Worm (Caenorhabditis elegans) whole organism, L1 larva: Measurements from ENCODE around the gene cnc-11.

Experiments used
- alr-1 ChIP-seq: fragments of 200-800 bp; sonication (Bioruptor generic); optimal IDR thresholded peaks from 2 replicates; lab custom pipeline; 2018; ENCODE audit warnings: borderline replicate concordance, mild to moderate bottlenecking, missing genetic modification characterization, missing compliant biosample characterization
- aly-2 ChIP-seq: fragments of 150-350 bp; optimal IDR thresholded peaks from 2 replicates; lab custom pipeline; 2014; ENCODE audit warnings: missing biosample characterization, missing genetic modification characterization
- blmp-1 ChIP-seq: fragments of 150-350 bp; optimal IDR thresholded peaks from 2 replicates; lab custom pipeline; 2014; ENCODE audit warnings: missing biosample characterization, missing genetic modification characterization
- ces-1 ChIP-seq: fragments of 150-350 bp; optimal IDR thresholded peaks from 2 replicates; lab custom pipeline; 2014; ENCODE audit warnings: missing biosample characterization, missing genetic modification reagents, missing genetic modification characterization
- egl-13 ChIP-seq: sonication (generic microtip); optimal IDR thresholded peaks from 2 replicates; lab custom pipeline; 2016; ENCODE audit warnings: missing genotype, missing genetic modification reagents, missing genetic modification characterization, missing compliant biosample characterization
- elt-3 ChIP-seq, 6 experiments: fragments of 150-350 bp in 1 of 6; sonication (generic microtip); optimal IDR thresholded peaks; 2 replicates each; lab custom pipeline; 2017 to 2018; ENCODE audit warnings: missing biosample characterization in 6 of 6, missing genetic modification characterization in 6 of 6, inconsistent platforms in 1 of 6
- ets-5 ChIP-seq: fragments of 200-800 bp; sonication (Bioruptor generic); IDR thresholded peaks from 2 replicates; pipeline ENCODE4 v1.3.6; 2022; ENCODE audit warnings: missing genetic modification characterization, missing compliant biosample characterization
- fkh-4 ChIP-seq: sonication (generic microtip); optimal IDR thresholded peaks from 2 replicates; lab custom pipeline; 2016; ENCODE audit warnings: missing compliant biosample characterization, missing genetic modification characterization, borderline replicate concordance
- hlh-4 ChIP-seq: sonication (generic microtip); optimal IDR thresholded peaks from 2 replicates; lab custom pipeline; 2016; ENCODE audit warnings: mild to moderate bottlenecking, missing genetic modification characterization, missing compliant biosample characterization
- hpl-2 ChIP-seq: fragments of 150-350 bp; optimal IDR thresholded peaks from 2 replicates; lab custom pipeline; 2014; ENCODE audit warnings: missing biosample characterization, missing genetic modification reagents, missing genetic modification characterization
- irx-1 ChIP-seq: sonication (generic microtip); optimal IDR thresholded peaks from 2 replicates; lab custom pipeline; 2016; ENCODE audit warnings: missing genetic modification characterization, missing compliant biosample characterization
- jun-1 ChIP-seq: fragments of 150-350 bp; optimal IDR thresholded peaks from 2 replicates; lab custom pipeline; 2014; ENCODE audit warnings: missing biosample characterization, missing genetic modification reagents, missing genetic modification characterization
- lin-13 ChIP-seq: fragments of 150-350 bp; optimal IDR thresholded peaks from 2 replicates; lab custom pipeline; 2014; ENCODE audit warnings: missing biosample characterization, missing genetic modification reagents, missing genetic modification characterization
- lin-14 ChIP-seq: fragments of 200-800 bp; sonication (Bioruptor generic); optimal IDR thresholded peaks from 2 replicates; lab custom pipeline; 2018; ENCODE audit warnings: mild to moderate bottlenecking, missing genetic modification characterization, moderate library complexity, missing compliant biosample characterization
- lin-35 ChIP-seq, 2 experiments: fragments of 150-350 bp; optimal IDR thresholded peaks; 2 replicates each; lab custom pipeline; 2014; ENCODE audit warnings: missing biosample characterization in 2 of 2, missing genetic modification characterization in 2 of 2, missing genetic modification reagents in 2 of 2
- mab-9 ChIP-seq: fragments of 200-800 bp; sonication (Bioruptor generic); IDR thresholded peaks from 2 replicates; pipeline ENCODE4 v1.3.6; 2022; ENCODE audit warnings: missing genetic modification reagents, missing genetic modification characterization, missing compliant biosample characterization
- nhr-20 ChIP-seq: sonication (generic microtip); optimal IDR thresholded peaks from 2 replicates; lab custom pipeline; 2016; ENCODE audit warnings: mild to moderate bottlenecking, missing genetic modification characterization, missing compliant biosample characterization
- nhr-71 ChIP-seq: sonication (generic microtip); optimal IDR thresholded peaks from 2 replicates; lab custom pipeline; 2016; ENCODE audit warnings: mild to moderate bottlenecking, missing genetic modification characterization, moderate library complexity, missing compliant biosample characterization
- nhr-76 ChIP-seq: sonication (generic microtip); optimal IDR thresholded peaks from 2 replicates; lab custom pipeline; 2017; ENCODE audit warnings: missing biosample characterization, missing genetic modification characterization
- nhr-85 ChIP-seq: sonication (generic microtip); peaks from one replicate; lab custom pipeline; 2016; ENCODE audit warnings: missing genetic modification characterization, inconsistent platforms, missing compliant biosample characterization
- snu-23 ChIP-seq: sonication (generic microtip); optimal IDR thresholded peaks from 2 replicates; lab custom pipeline; 2016; ENCODE audit warnings: missing genetic modification characterization, missing compliant biosample characterization
- tbx-2 ChIP-seq: sonication (generic microtip); optimal IDR thresholded peaks from 2 replicates; lab custom pipeline; 2016; ENCODE audit warnings: missing genetic modification characterization, missing compliant biosample characterization
- tlp-1 ChIP-seq: fragments of 150-350 bp; optimal IDR thresholded peaks from 2 replicates; lab custom pipeline; 2014; ENCODE audit warnings: missing biosample characterization, missing genetic modification characterization
- unc-130 ChIP-seq: fragments of 150-350 bp; optimal IDR thresholded peaks from 2 replicates; lab custom pipeline; 2017; ENCODE audit warnings: missing biosample characterization, missing genetic modification characterization, inconsistent platforms
- unc-98 ChIP-seq: fragments of 200-800 bp; sonication (Bioruptor generic); IDR thresholded peaks from 2 replicates; pipeline ENCODE4 v1.3.6; 2022; ENCODE audit warnings: missing genetic modification characterization, missing compliant biosample characterization
- vab-15 ChIP-seq: sonication (generic microtip); optimal IDR thresholded peaks from 2 replicates; lab custom pipeline; 2017; ENCODE audit warnings: missing genotype, mild to moderate bottlenecking, missing genetic modification characterization, missing compliant biosample characterization
- xbp-1 ChIP-seq: sonication (generic microtip); optimal IDR thresholded peaks from 2 replicates; lab custom pipeline; 2016; ENCODE audit warnings: missing genetic modification characterization, missing compliant biosample characterization
- ztf-11 ChIP-seq, 2 experiments: sonication (generic microtip); optimal IDR thresholded peaks; 2 replicates each; lab custom pipeline; 2016 to 2017; ENCODE audit warnings: missing genetic modification characterization in 2 of 2, missing biosample characterization in 1 of 2, missing compliant biosample characterization in 1 of 2
- ztf-4 ChIP-seq: fragments of 150-350 bp; optimal IDR thresholded peaks from 2 replicates; lab custom pipeline; 2014; ENCODE audit warnings: missing biosample characterization, missing genetic modification characterization

cnc-11 gene

DNA sequence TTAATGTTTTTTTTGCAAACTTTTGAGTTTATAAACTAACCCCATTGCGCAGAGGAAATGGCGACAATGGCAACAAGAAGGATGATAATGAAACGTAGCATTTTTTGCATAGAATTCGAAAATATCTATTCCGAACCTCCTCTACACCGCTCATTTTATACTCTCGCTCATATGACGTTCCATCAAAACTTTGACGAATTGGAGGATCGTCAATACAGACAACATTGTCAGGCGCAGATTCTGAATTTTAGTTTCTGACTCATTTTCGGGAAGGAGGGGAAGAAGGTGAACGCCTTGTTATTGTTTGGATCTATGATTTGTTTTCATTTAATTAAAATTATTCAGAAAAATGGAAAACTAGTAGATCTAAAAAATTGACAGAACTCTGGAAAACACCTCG, 2.0 kb downstream of the cnc-11 start, which contains the start of gene cnc-1:
TSS of gene cnc-1 (minus strand) at position 101 of the 400 bp plus-strand sequence.
- TF ChIP-seq lin-35 (GFP tag; optimal IDR thresholded peaks at IDR 0.05; lab: Kevin White, UChicago) (no peak), ets-5 (GFP tag; lab: Robert Waterston, UW) (no peak), fkh-4 (no peak), unc-98 (no peak)

DNA sequence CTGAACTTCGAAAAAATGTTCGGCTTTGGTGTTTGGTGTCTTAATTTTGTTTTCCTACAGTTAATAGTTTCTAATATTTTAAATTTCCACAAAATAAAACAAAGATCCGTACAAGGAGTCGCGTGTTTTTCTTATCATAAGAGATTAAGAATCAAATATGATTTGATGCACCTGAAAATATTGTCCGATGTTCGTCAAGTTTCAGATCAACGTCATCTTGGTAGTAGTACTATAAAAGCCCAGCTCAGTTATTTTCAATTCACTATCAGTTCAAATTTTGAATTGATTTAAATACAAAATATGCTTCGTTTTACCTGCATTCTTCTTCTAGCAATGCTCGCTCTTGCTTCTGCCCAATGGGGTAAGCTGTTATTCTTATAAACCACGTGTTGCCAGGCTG, 2.9 kb downstream of the cnc-11 start, which contains the start of gene cnc-5:
TSS of gene cnc-5 (plus strand) at position 301 of the 400 bp plus-strand sequence.
- TF ChIP-seq lin-13 (GFP tag; lab: Kevin White, UChicago) (no peak), egl-13 (tag; lab: Kevin White, UChicago) (no peak), ces-1 (no peak), aly-2 (no peak), tbx-2 (tag; lab: Kevin White, UChicago) (no peak), tlp-1 (no peak)

DNA sequence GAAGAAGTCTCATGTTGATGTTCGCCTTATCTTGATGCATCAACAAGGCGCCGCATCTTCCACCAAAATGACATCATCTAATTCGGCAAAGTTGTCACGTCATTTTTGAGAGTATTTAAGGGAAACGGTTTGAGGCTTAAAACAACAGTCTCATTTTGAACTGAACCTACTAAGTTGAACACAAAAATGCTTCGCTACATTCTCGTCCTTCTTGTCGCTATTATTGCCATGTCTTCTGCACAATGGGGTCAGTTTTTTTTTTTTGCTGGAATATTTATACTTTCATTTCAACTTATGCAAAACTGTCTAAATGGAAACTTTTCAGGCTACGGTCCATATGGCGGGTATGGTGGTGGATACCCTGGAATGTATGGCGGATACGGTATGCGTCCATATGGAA, 4.9 kb downstream of the cnc-11 start, which contains the start of gene cnc-4:
TSS of gene cnc-4 (plus strand) at position 117 of the 400 bp plus-strand sequence.
- peak; percentile 74 for TF ChIP-seq nhr-85
- TF ChIP-seq lin-14 (GFP tag; lab: Kevin White, UChicago): peak; percentile 31
- TF ChIP-seq lin-35 (GFP tag; optimal IDR thresholded peaks at IDR 0.05; lab: Kevin White, UChicago): no peak
- TF ChIP-seq, all 84 proteins: peak for 2

DNA sequence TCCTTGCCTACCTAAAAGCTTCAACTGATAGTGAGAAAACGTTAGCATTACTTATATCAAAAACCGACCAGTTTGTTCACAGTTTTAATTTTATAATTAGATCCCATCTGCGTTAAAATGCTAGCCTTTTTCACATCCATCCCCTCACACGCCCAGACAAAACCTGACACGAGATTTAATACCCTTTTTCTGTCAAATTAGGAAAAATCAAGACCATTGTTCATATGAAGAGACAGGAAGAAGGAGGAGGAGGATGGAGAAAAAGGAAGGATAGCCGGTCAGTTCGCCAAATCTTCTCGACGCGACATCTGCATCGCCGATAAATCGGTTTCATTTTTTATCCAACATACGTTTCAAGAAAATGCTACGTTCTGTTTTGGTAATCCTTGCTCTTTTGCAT, 5.6 kb downstream of the cnc-11 start, which contains the start of gene cnc-3:
TSS of gene cnc-3 (plus strand) at position 281 of the 400 bp plus-strand sequence.
- peak; percentile 46 for TF ChIP-seq ztf-4 (tag; lab: Kevin White, UChicago)
- TF ChIP-seq hpl-2 (GFP tag; lab: Kevin White, UChicago): no peak
- peak; percentile 65 for TF ChIP-seq blmp-1 (tag; lab: Kevin White, UChicago)
- no peak for TF ChIP-seq alr-1 (tag; lab: Kevin White, UChicago)
- peak; percentile 50 for TF ChIP-seq nhr-85
- TF ChIP-seq nhr-71: peak; percentile 13
- peak in 1 of 6 experiments; percentile 16 for TF ChIP-seq elt-3 (tag; optimal IDR thresholded peaks at IDR 0.05; lab: Kevin White, UChicago)

DNA sequence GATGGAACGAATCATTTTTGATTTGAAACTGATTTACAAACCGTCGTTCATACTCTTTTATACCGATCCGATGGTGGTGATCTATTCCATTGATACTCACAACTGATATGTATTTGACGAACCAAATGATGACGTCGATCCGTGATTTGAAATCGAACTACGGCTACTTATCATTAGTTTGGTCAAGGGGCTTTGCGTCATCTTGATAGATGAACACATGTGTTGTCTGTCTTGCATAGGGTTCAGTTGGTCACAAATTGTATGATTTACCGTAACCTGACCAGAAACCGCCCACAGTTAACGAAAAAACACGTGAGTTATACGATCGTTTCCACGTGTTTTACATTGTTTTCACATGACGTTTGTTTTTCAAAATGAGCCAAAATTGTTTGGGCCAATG, 8.0 kb downstream of the cnc-11 start, which contains the start of gene cnc-2:
TSS of gene cnc-2 (minus strand) at position 24 of the 400 bp plus-strand sequence.
- TF ChIP-seq nhr-85 (peak; percentile 70), nhr-76 (tag; lab: Kevin White, UChicago) (no peak), hlh-4 (tag; lab: Kevin White, UChicago) (no peak), blmp-1 (tag; lab: Kevin White, UChicago) (peak; percentile 9)

DNA sequence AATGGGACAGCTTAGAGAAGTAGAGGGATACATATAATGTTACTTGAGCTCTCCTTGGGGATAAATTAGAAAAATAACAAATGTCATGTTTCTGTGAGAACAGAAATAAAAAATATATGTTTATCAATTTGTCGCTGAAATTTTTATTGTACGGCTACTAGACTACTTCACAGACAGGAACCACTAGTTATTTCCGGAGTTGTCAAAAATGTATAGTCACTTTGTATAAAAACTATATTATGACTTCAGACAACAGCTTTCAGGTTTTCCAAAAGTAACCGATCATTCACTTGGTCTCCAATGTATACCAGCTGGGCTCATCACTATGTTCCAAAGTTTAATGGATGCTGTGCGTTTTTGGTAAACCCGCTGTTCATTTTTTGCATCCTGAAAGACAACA, 9.2 kb downstream of the cnc-11 start, which contains the start of gene srj-23:
TSS of gene srj-23 (plus strand) at position 301 of the 400 bp plus-strand sequence.
- TF ChIP-seq mab-9 (GFP tag; lab: Robert Waterston, UW) (0 out of 2 replicates have a peak, but pooled peaks have one; percentile 16), vab-15 (tag; lab: Kevin White, UChicago) (no peak), jun-1 (tag; lab: Kevin White, UChicago) (no peak)
- TF ChIP-seq, all 84 proteins: peak for 1

DNA sequence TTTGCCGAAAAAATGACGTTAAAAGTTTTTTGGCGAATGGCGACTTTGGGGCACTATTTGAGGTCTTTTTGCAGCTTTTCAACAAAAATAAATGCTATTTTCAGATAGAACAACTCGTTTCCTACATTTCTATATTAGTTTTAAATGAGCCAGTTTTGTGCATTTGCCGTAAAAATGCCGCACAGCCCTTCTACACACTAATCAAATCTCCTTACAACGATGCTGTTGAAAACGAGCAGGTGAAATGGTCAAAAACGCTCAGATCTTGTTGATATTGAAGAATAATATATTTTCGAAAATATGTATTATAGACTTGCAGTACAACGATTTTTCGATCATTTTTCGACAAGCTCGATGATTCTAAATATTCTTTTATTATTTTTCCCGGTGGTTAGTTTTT, 12.6 kb downstream of the cnc-11 start, which contains the start of gene chil-14:
TSS of gene chil-14 (plus strand) at position 301 of the 400 bp plus-strand sequence.
- no peak for TF ChIP-seq nhr-76 (tag; lab: Kevin White, UChicago)
- no peak for TF ChIP-seq unc-130 (tag; lab: Kevin White, UChicago)
- TF ChIP-seq xbp-1 (tag; lab: Kevin White, UChicago): no peak
- TF ChIP-seq ztf-11 (tag; optimal IDR thresholded peaks at IDR 0.05; lab: Kevin White, UChicago): no peak
- no peak for TF ChIP-seq irx-1 (tag; lab: Kevin White, UChicago)
- no peak for TF ChIP-seq hpl-2 (GFP tag; lab: Kevin White, UChicago)
- no peak for TF ChIP-seq snu-23 (GFP tag; lab: Kevin White, UChicago)
- no peak for TF ChIP-seq nhr-20 (tag; lab: Kevin White, UChicago)
